Worm (Caenorhabditis elegans) whole organism, late embryonic: ENCODE results near the gene mboa-3.

Experiments used
- F13H6.1 ChIP-seq: sonication (generic microtip); optimal IDR thresholded peaks from 2 replicates; lab custom pipeline; 2016; ENCODE audit warnings: missing genetic modification characterization, missing compliant biosample characterization
- K09A11.1 ChIP-seq: sonication (generic microtip); optimal IDR thresholded peaks from 2 replicates; lab custom pipeline; 2017; ENCODE audit warnings: antibody characterized with exemption, mild to moderate bottlenecking, missing genetic modification characterization, missing compliant biosample characterization; ENCODE audit not compliant: insufficient read depth
- Y22D7AL.16 ChIP-seq: sonication (generic microtip); optimal IDR thresholded peaks from 2 replicates; lab custom pipeline; 2016; ENCODE audit warnings: missing genetic modification characterization, missing compliant biosample characterization
- ceh-14 ChIP-seq: sonication (generic microtip); optimal IDR thresholded peaks from 2 replicates; lab custom pipeline; 2016; ENCODE audit warnings: missing genotype, missing genetic modification characterization, missing compliant biosample characterization
- ceh-34 ChIP-seq: sonication (generic microtip); optimal IDR thresholded peaks from 2 replicates; lab custom pipeline; 2016; ENCODE audit warnings: mild to moderate bottlenecking, missing genetic modification characterization, missing compliant biosample characterization
- ets-4 ChIP-seq: sonication (generic microtip); optimal IDR thresholded peaks from 2 replicates; lab custom pipeline; 2016; ENCODE audit warnings: missing genetic modification characterization, missing compliant biosample characterization
- eyg-1 ChIP-seq: sonication (generic microtip); optimal IDR thresholded peaks from 2 replicates; lab custom pipeline; 2016; ENCODE audit warnings: missing genotype, missing genetic modification characterization, missing compliant biosample characterization
- nhr-11 ChIP-seq: fragments of 150-350 bp; optimal IDR thresholded peaks from 2 replicates; lab custom pipeline; 2014; ENCODE audit warnings: missing biosample characterization, missing genetic modification characterization
- pqm-1 ChIP-seq: sonication (generic microtip); optimal IDR thresholded peaks from 2 replicates; lab custom pipeline; 2016; ENCODE audit warnings: missing genetic modification characterization, missing compliant biosample characterization
- sox-4 ChIP-seq: sonication (generic microtip); optimal IDR thresholded peaks from 2 replicates; lab custom pipeline; 2017; ENCODE audit warnings: mild to moderate bottlenecking, missing genetic modification characterization, inconsistent platforms, missing compliant biosample characterization
- unc-3 ChIP-seq, 2 experiments: fragments of 200-800 bp in 1 of 2; sonication (Bioruptor generic) in 1 of 2; sonication (generic microtip) in 1 of 2; conservative IDR thresholded peaks in 1 of 2; optimal IDR thresholded peaks in 1 of 2; 2 replicates each; pipeline versions ENCODE4 v1.3.6 to Lab custom; 2016 to 2022; ENCODE audit warnings: missing compliant biosample characterization in 2 of 2, missing genetic modification characterization in 2 of 2, missing genetic modification reagents in 1 of 2
- unc-86 ChIP-seq: sonication (generic microtip); optimal IDR thresholded peaks from 2 replicates; lab custom pipeline; 2016; ENCODE audit warnings: missing genetic modification characterization, missing compliant biosample characterization
- zip-5 ChIP-seq: sonication (generic microtip); optimal IDR thresholded peaks from 2 replicates; lab custom pipeline; 2016; ENCODE audit warnings: missing genetic modification characterization, missing compliant biosample characterization

- TF ChIP-seq Y22D7AL.16 (tag; lab: Kevin White, UChicago) (no peak), K09A11.1 (tag; lab: Kevin White, UChicago) (no peak), zip-5 (no peak), pqm-1 (no peak), sox-4 (tag; lab: Kevin White, UChicago) (no peak), ceh-34 (tag; lab: Kevin White, UChicago) (no peak), ceh-14 (no peak), unc-3 (GFP tag; conservative IDR thresholded peaks at IDR 0.05; lab: Robert Waterston, UW) (no peak), unc-3 (tag; optimal IDR thresholded peaks at IDR 0.05; lab: Kevin White, UChicago) (no peak), nhr-11 (tag; lab: Kevin White, UChicago) (no peak), eyg-1 (tag; lab: Kevin White, UChicago) (no peak), ets-4 (tag; lab: Kevin White, UChicago) (no peak), unc-86 (tag; lab: Kevin White, UChicago) (no peak), F13H6.1 (tag; lab: Kevin White, UChicago) (no peak)
These were observed 45.0 kb downstream of the mboa-3 start for ce11 chrX:5477597-5477996.
